Worm (Caenorhabditis elegans) whole organism, mixed stage, embryonic: ENCODE results near the gene ZK666.8.

Experiments
- M03D4.4 ChIP-seq: sonication (generic microtip); optimal IDR thresholded peaks from 2 replicates; lab custom pipeline; 2017; ENCODE audit warnings: mild to moderate bottlenecking, missing genetic modification characterization, missing compliant biosample characterization
- flh-1 ChIP-seq: fragments of 200-800 bp; sonication (Bioruptor generic); optimal IDR thresholded peaks from 2 replicates; lab custom pipeline; 2018; ENCODE audit warnings: mild to moderate bottlenecking, missing genetic modification characterization, moderate library complexity, missing compliant biosample characterization
- mab-5 ChIP-seq: fragments of 150-350 bp; optimal IDR thresholded peaks from 2 replicates; lab custom pipeline; 2014; ENCODE audit warnings: missing biosample characterization, missing genetic modification characterization
- nhr-28 ChIP-seq: fragments of 150-350 bp; optimal IDR thresholded peaks from 2 replicates; lab custom pipeline; 2014; ENCODE audit warnings: missing biosample characterization, missing genetic modification characterization
- unc-62 ChIP-seq: fragments of 150-350 bp; optimal IDR thresholded peaks from 2 replicates; lab custom pipeline; 2014; ENCODE audit warnings: missing biosample characterization, missing genetic modification reagents, missing genetic modification characterization

DNA sequence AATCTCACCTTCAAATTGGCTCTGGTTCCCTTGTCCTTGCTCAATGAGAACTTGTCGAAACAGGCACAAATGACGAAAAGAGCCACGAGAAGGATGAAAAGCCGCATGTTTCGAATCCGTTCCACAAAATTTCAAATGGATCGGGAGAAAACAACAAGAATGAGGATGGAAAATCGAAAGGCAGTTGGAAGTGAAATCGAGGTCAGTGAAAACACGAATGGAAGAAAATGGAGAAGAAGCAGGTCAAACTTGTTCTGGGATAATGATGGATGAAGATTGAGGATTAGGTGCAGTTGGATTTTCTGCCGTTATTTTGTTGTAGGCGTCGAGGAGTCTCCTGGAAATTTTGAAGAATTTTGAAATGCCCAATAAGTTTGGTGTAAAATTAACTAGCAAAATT, 30.1 kb upstream of the ZK666.8 start:
- TF ChIP-seq M03D4.4 (tag; lab: Kevin White, UChicago), result no peak
- TF ChIP-seq flh-1 (GFP tag; lab: Kevin White, UChicago), result no peak
- TF ChIP-seq mab-5 (tag; lab: Kevin White, UChicago), result no peak
- no peak for TF ChIP-seq unc-62 (GFP tag; lab: Kevin White, UChicago)
- TF ChIP-seq nhr-28 (tag; lab: Kevin White, UChicago), result no peak
